Fruit fly (Drosophila melanogaster): ENCODE data around the gene CG13084.
A peak's percentile ranks its signal among the peaks of the same experiment; 100 is the strongest.

The CG13084 gene

DNA sequence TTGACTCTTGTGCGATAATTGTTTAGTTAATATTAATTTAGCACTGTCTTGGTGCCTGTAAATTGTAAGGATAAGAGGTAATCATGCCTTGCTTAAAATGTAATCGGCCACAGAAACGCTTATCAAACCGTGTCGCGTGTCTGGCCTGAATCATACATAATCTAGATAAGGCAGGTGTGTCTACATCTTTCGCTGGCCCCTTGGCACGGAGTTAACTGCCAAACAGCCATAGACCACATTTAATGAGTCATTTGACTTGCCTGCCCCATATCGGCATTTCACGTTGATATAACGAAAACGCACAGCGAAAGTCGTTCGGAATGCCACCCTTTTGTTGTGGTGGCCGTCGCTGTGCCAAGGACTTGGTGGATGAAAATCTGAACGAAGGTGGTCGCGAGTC lies 50.5 kb downstream of the CG13084 start, which contains the start of gene CG31697:
CG31697 (plus strand) TSS at position 215 of the 400 bp plus-strand sequence.
- peak; percentile 86 for TF ChIP-seq h (GFP tag; optimal IDR thresholded peaks at IDR 0.05)
- TF ChIP-seq brk (GFP tag; optimal IDR thresholded peaks at IDR 0.05) = no peak
